Worm (Caenorhabditis elegans): Measurements from ENCODE around the gene F57G4.11.
"Not testable (repeated sequence)": the region's sequence is repeated elsewhere in the genome, so short reads cannot be mapped to it uniquely, and the experiment has no call there.

- TF ChIP-seq him-1, dao-5 (tag; optimal IDR thresholded peaks at IDR 0.05): not testable (repeated sequence)
Measured at ce11 chrV:17610503-17610902, 14.5 kb upstream of the F57G4.11 start, which contains the start of gene Y6G8.15.
